Fruit fly (Drosophila melanogaster) whole organism, embryonic: Measurements from ENCODE around the gene stet.

Experiments
- Abd-B ChIP-seq: fragments of 200-800 bp; sonication (Bioruptor generic); optimal IDR thresholded peaks from 2 replicates; lab custom pipeline; 2018; ENCODE audit warnings: missing biosample characterization, mild to moderate bottlenecking, missing genetic modification characterization, moderate library complexity
- BEAF-32 ChIP-seq: fragments of 200-800 bp; sonication (Bioruptor generic); optimal IDR thresholded peaks from 3 replicates; lab custom pipeline; 2017; ENCODE audit warnings: missing biosample characterization, missing genetic modification characterization, mild to moderate bottlenecking, moderate library complexity, missing genetic modification reagents
- Bdp1 ChIP-seq: fragments of 200-800 bp; sonication (Bioruptor generic); optimal IDR thresholded peaks from 3 replicates; lab custom pipeline; 2016; ENCODE audit warnings: missing biosample characterization, missing genetic modification characterization
- CG11093 ChIP-seq: fragments of 200-800 bp; sonication (Bioruptor generic); IDR thresholded peaks from 3 replicates; pipeline ENCODE4 v1.3.6; 2022; ENCODE audit warnings: missing biosample characterization, missing genetic modification characterization
- CG11723 ChIP-seq: fragments of 200-800 bp; sonication (Bioruptor generic); optimal IDR thresholded peaks from 2 replicates; lab custom pipeline; 2017; ENCODE audit warnings: missing biosample characterization, mild to moderate bottlenecking, missing genetic modification characterization
- CG12155 ChIP-seq: fragments of 200-800 bp; sonication (Bioruptor generic); optimal IDR thresholded peaks from 3 replicates; lab custom pipeline; 2016; ENCODE audit warnings: missing biosample characterization, missing genetic modification characterization
- CG12299 ChIP-seq: fragments of 200-800 bp; sonication (Bioruptor generic); optimal IDR thresholded peaks from 2 replicates; lab custom pipeline; 2018; ENCODE audit warnings: missing biosample characterization, mild to moderate bottlenecking, missing genetic modification characterization
- CG13624 ChIP-seq: fragments of 200-800 bp; sonication (Bioruptor generic); optimal IDR thresholded peaks from 2 replicates; lab custom pipeline; 2016; ENCODE audit warnings: missing biosample characterization, missing genetic modification characterization
- CG17568 ChIP-seq: fragments of 200-800 bp; sonication (Bioruptor generic); optimal IDR thresholded peaks from 2 replicates; lab custom pipeline; 2018; ENCODE audit warnings: missing biosample characterization, mild to moderate bottlenecking, missing genetic modification characterization, moderate library complexity
- CG18599 ChIP-seq: fragments of 200-800 bp; sonication (Bioruptor generic); optimal IDR thresholded peaks from 3 replicates; lab custom pipeline; 2017; ENCODE audit warnings: missing biosample characterization, missing genetic modification characterization, mild to moderate bottlenecking, moderate library complexity, missing genetic modification reagents
- CG18764 ChIP-seq: fragments of 200-800 bp; sonication (Bioruptor generic); optimal IDR thresholded peaks from 3 replicates; lab custom pipeline; 2016; ENCODE audit warnings: missing biosample characterization, missing genetic modification characterization
- CG2712 ChIP-seq: fragments of 200-800 bp; optimal IDR thresholded peaks from 3 replicates; lab custom pipeline; 2019; ENCODE audit warnings: missing biosample characterization, mild to moderate bottlenecking, missing genetic modification characterization, moderate library complexity
- CG43689 ChIP-seq: fragments of 200-800 bp; sonication (Bioruptor generic); IDR thresholded peaks from 2 replicates; pipeline ENCODE4 v1.3.6; 2022; ENCODE audit warnings: missing biosample characterization, missing genetic modification characterization
- CG6683 ChIP-seq: fragments of 200-800 bp; sonication (Bioruptor generic); optimal IDR thresholded peaks from 2 replicates; lab custom pipeline; 2017; ENCODE audit warnings: missing biosample characterization, mild to moderate bottlenecking, missing genetic modification characterization, missing genetic modification reagents
- CG6765 ChIP-seq: fragments of 200-800 bp; sonication (Bioruptor generic); optimal IDR thresholded peaks from 3 replicates; lab custom pipeline; 2017; ENCODE audit warnings: missing biosample characterization, mild to moderate bottlenecking, missing genetic modification characterization
- CG7786 ChIP-seq: fragments of 200-800 bp; sonication (Bioruptor generic); optimal IDR thresholded peaks from 2 replicates; lab custom pipeline; 2016; ENCODE audit warnings: missing biosample characterization, missing genetic modification characterization
- CG7928 ChIP-seq: fragments of 200-800 bp; sonication (Bioruptor generic); optimal IDR thresholded peaks from 2 replicates; lab custom pipeline; 2017; ENCODE audit warnings: missing biosample characterization, mild to moderate bottlenecking, missing genetic modification characterization
- Dad ChIP-seq: fragments of 200-800 bp; sonication (Bioruptor generic); optimal IDR thresholded peaks from 3 replicates; lab custom pipeline; 2016; ENCODE audit warnings: missing biosample characterization, missing genetic modification characterization
- Dfd ChIP-seq, 2 experiments: fragments of >200 bp; optimal IDR thresholded peaks; 2 replicates each; lab custom pipeline; 2017; ENCODE audit warnings: missing biosample characterization in 2 of 2, missing genetic modification characterization in 2 of 2
- Dip3 ChIP-seq: fragments of 200-800 bp; sonication (Bioruptor generic); optimal IDR thresholded peaks from 3 replicates; lab custom pipeline; 2016; ENCODE audit warnings: missing biosample characterization, missing genetic modification characterization
- E2f1 ChIP-seq: fragments of 200-800 bp; sonication (Bioruptor generic); IDR thresholded peaks from 2 replicates; pipeline ENCODE4 v1.3.6; 2022; ENCODE audit warnings: missing biosample characterization, missing genetic modification characterization
- Fer2 ChIP-seq: fragments of 200-800 bp; sonication (Bioruptor generic); optimal IDR thresholded peaks from 2 replicates; lab custom pipeline; 2018; ENCODE audit warnings: missing biosample characterization, mild to moderate bottlenecking, missing genetic modification characterization, moderate library complexity
- Fer3 ChIP-seq: fragments of 200-800 bp; sonication (Bioruptor generic); optimal IDR thresholded peaks from 2 replicates; lab custom pipeline; 2018; ENCODE audit warnings: missing biosample characterization, mild to moderate bottlenecking, missing genetic modification characterization, moderate library complexity
- Gug ChIP-seq: fragments of 200-800 bp; sonication (Bioruptor generic); IDR thresholded peaks from 4 replicates; pipeline ENCODE4 v1.3.6; 2022; ENCODE audit warnings: missing biosample characterization, missing genetic modification characterization
- HLH3B ChIP-seq: fragments of 200-800 bp; sonication (Bioruptor generic); IDR thresholded peaks from 2 replicates; pipeline ENCODE4 v1.3.6; 2022; ENCODE audit warnings: missing biosample characterization, missing genetic modification characterization
- Hmx ChIP-seq: fragments of 200-800 bp; sonication (Bioruptor generic); optimal IDR thresholded peaks from 2 replicates; lab custom pipeline; 2016; ENCODE audit warnings: missing biosample characterization, missing genetic modification characterization
- Meics ChIP-seq: fragments of 200-800 bp; sonication (Bioruptor generic); optimal IDR thresholded peaks from 2 replicates; lab custom pipeline; 2017; ENCODE audit warnings: missing biosample characterization, mild to moderate bottlenecking, missing genetic modification characterization
- Nf-YA ChIP-seq: fragments of 200-800 bp; sonication (Bioruptor generic); IDR thresholded peaks from 2 replicates; pipeline ENCODE4 v1.3.6; 2022; ENCODE audit warnings: missing biosample characterization, missing genetic modification characterization
- PHDP ChIP-seq: fragments of 200-800 bp; sonication (Bioruptor generic); optimal IDR thresholded peaks from 3 replicates; lab custom pipeline; 2018; ENCODE audit warnings: missing biosample characterization, mild to moderate bottlenecking, missing genetic modification characterization, moderate library complexity
- Rx ChIP-seq: fragments of 200-800 bp; sonication (Bioruptor generic); IDR thresholded peaks from 2 replicates; pipeline ENCODE4 v1.3.6; 2022; ENCODE audit warnings: missing biosample characterization, missing genetic modification characterization
- Six4 ChIP-seq: fragments of 200-800 bp; sonication (Bioruptor generic); optimal IDR thresholded peaks from 2 replicates; lab custom pipeline; 2016; ENCODE audit warnings: missing biosample characterization, missing genetic modification characterization
- Spps ChIP-seq: fragments of 200-800 bp; sonication (Bioruptor generic); optimal IDR thresholded peaks from 2 replicates; lab custom pipeline; 2018; ENCODE audit warnings: missing biosample characterization, mild to moderate bottlenecking, missing genetic modification characterization
- bcd ChIP-seq: fragments of 200-800 bp; sonication (Bioruptor generic); optimal IDR thresholded peaks from 2 replicates; lab custom pipeline; 2017; ENCODE audit warnings: missing biosample characterization, mild to moderate bottlenecking, missing genetic modification characterization
- cad ChIP-seq: fragments of >200 bp; optimal IDR thresholded peaks from 2 replicates; lab custom pipeline; 2017; ENCODE audit warnings: missing biosample characterization, missing genetic modification characterization
- cwo ChIP-seq: fragments of 200-800 bp; sonication (Bioruptor generic); optimal IDR thresholded peaks from 3 replicates; lab custom pipeline; 2017; ENCODE audit warnings: missing biosample characterization, missing genetic modification characterization, mild to moderate bottlenecking, moderate library complexity, missing genetic modification reagents
- gce ChIP-seq: fragments of 200-800 bp; sonication (Bioruptor generic); IDR thresholded peaks from 3 replicates; pipeline ENCODE4 v1.3.6; 2022; ENCODE audit warnings: missing biosample characterization, missing genetic modification characterization
- gcm ChIP-seq: fragments of 200-800 bp; sonication (Bioruptor generic); optimal IDR thresholded peaks from 2 replicates; lab custom pipeline; 2019; ENCODE audit warnings: missing biosample characterization, mild to moderate bottlenecking, missing genetic modification characterization, moderate library complexity
- gcm2 ChIP-seq: fragments of 200-800 bp; sonication (Bioruptor generic); optimal IDR thresholded peaks from 2 replicates; lab custom pipeline; 2016; ENCODE audit warnings: missing biosample characterization, missing genetic modification characterization
- kni ChIP-seq: fragments of 200-800 bp; sonication (Bioruptor generic); optimal IDR thresholded peaks from 3 replicates; lab custom pipeline; 2017; ENCODE audit warnings: mild to moderate bottlenecking, missing biosample characterization, missing genetic modification reagents, missing genetic modification characterization
- lola ChIP-seq, 3 experiments: fragments of >200 bp in 2 of 3; fragments of 200-800 bp in 1 of 3; sonication (Bioruptor generic) in 1 of 3; optimal IDR thresholded peaks; 2 replicates each; lab custom pipeline; 2017 to 2019; ENCODE audit warnings: missing biosample characterization in 3 of 3, missing genetic modification characterization in 3 of 3, mild to moderate bottlenecking in 1 of 3, moderate library complexity in 1 of 3
- maf-S ChIP-seq: fragments of 200-800 bp; sonication (Bioruptor generic); optimal IDR thresholded peaks from 2 replicates; lab custom pipeline; 2016; ENCODE audit warnings: missing biosample characterization, missing genetic modification characterization
- pros ChIP-seq: fragments of 200-800 bp; sonication (Bioruptor generic); optimal IDR thresholded peaks from 3 replicates; lab custom pipeline; 2019; ENCODE audit warnings: missing biosample characterization, mild to moderate bottlenecking, missing genetic modification characterization, moderate library complexity
- rib ChIP-seq: fragments of 200-800 bp; sonication (Bioruptor generic); IDR thresholded peaks from 2 replicates; pipeline ENCODE4 v1.3.6; 2022; ENCODE audit warnings: missing biosample characterization, missing genetic modification characterization
- salm ChIP-seq: fragments of 200-800 bp; sonication (Bioruptor generic); optimal IDR thresholded peaks from 2 replicates; lab custom pipeline; 2018; ENCODE audit warnings: missing biosample characterization, mild to moderate bottlenecking, missing genetic modification characterization
- sens-2 ChIP-seq: fragments of 200-800 bp; sonication (Bioruptor generic); IDR thresholded peaks from 2 replicates; pipeline ENCODE4 v1.3.6; 2022; ENCODE audit warnings: missing biosample characterization, missing genetic modification characterization
- seq ChIP-seq: fragments of 200-800 bp; sonication (Bioruptor generic); IDR thresholded peaks from 2 replicates; pipeline ENCODE4 v1.3.6; 2022; ENCODE audit warnings: missing biosample characterization, missing genetic modification characterization
- shn ChIP-seq: fragments of 200-800 bp; sonication (Bioruptor generic); optimal IDR thresholded peaks from 3 replicates; lab custom pipeline; 2016; ENCODE audit warnings: missing biosample characterization, missing genetic modification characterization
- sna ChIP-seq: fragments of 200-800 bp; sonication (Bioruptor generic); IDR thresholded peaks from 2 replicates; pipeline ENCODE4 v1.3.6; 2022; ENCODE audit warnings: missing biosample characterization, missing genetic modification characterization; ENCODE audit not compliant: partially characterized antibody
- twi ChIP-seq: fragments of 200-800 bp; optimal IDR thresholded peaks from 2 replicates; lab custom pipeline; 2019; ENCODE audit warnings: missing biosample characterization, mild to moderate bottlenecking, missing genetic modification characterization, moderate library complexity
- unc-4 ChIP-seq: fragments of 200-800 bp; sonication (Bioruptor generic); IDR thresholded peaks from 2 replicates; pipeline ENCODE4 v1.3.6; 2022; ENCODE audit warnings: missing biosample characterization, missing genetic modification characterization; ENCODE audit not compliant: partially characterized antibody
- zfh1 ChIP-seq: fragments of 200-800 bp; sonication (Bioruptor generic); IDR thresholded peaks from 3 replicates; pipeline ENCODE4 v1.3.6; 2022; ENCODE audit warnings: missing biosample characterization, missing genetic modification characterization

stet gene

DNA sequence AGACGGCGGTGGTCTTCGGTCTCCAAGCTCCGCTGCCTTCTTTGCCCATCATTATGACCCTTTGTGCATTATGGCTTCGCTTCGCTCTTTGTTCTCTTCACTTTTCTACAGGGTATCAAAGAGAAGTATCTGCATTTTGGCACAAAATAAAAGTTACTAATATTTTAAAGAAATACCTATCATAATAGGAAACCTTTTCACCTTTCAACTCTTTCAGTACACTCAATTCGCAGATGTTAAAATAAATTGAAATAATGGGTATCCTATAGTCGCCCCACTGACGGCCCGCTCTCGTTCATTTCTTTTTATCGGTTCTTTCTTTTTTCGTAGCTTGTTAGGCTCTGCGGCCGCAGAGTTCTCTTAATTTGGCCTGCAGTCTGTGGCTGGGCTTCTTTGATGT lies 46.4 kb downstream of the stet start (continued):
- TF ChIP-seq CG11723 (peak; percentile 68), zfh1 (GFP tag; lab: Robert Waterston, UW) (peak; percentile 98), BEAF-32 (no peak), Dip3 (GFP tag; lab: Kevin White, UChicago) (no peak), Six4 (GFP tag; lab: Kevin White, UChicago) (peak; percentile 89), CG6765 (GFP tag; lab: Kevin White, UChicago) (no peak), Hmx (GFP tag; lab: Kevin White, UChicago) (peak; percentile 35), sens-2 (GFP tag; lab: Robert Waterston, UW) (peak; percentile 86), kni (GFP tag; lab: Kevin White, UChicago) (peak; percentile 67), sna (GFP tag; lab: Robert Waterston, UW) (no peak), CG6683 (GFP tag; lab: Kevin White, UChicago) (no peak), Fer2 (peak; percentile 5), E2f1 (GFP tag; lab: Robert Waterston, UW) (peak; percentile 77), Meics (GFP tag; lab: Kevin White, UChicago) (no peak), CG18764 (peak; percentile 63), cwo (GFP tag; lab: Kevin White, UChicago) (no peak), HLH3B (GFP tag; lab: Robert Waterston, UW) (peak; percentile 85), seq (GFP tag; lab: Robert Waterston, UW) (peak; percentile 54; the same call in 1 of the 2 replicates), Spps (tag; lab: Kevin White, UChicago) (peak; percentile 95), shn (GFP tag; lab: Kevin White, UChicago) (no peak), Fer3 (peak; percentile 56), gcm2 (GFP tag; lab: Kevin White, UChicago) (peak; percentile 31), CG17568 (GFP tag; lab: Kevin White, UChicago) (peak; percentile 75), maf-S (no peak), rib (GFP tag; lab: Robert Waterston, UW) (no peak), lola (GFP tag; optimal IDR thresholded peaks at IDR 0.05; lab: Kevin White, UChicago) (peak in 1 of 3 experiments; percentile 97), Gug (GFP tag; lab: Robert Waterston, UW) (peak; percentile 77; the same call in 2 of the 4 replicates), CG12155 (GFP tag; lab: Kevin White, UChicago) (peak; percentile 64), CG2712 (tag; lab: Kevin White, UChicago) (peak; percentile 97), CG7928 (no peak), bcd (GFP tag; lab: Kevin White, UChicago) (peak; percentile 79), Abd-B (GFP tag; lab: Kevin White, UChicago) (peak; percentile 86), CG7786 (GFP tag; lab: Kevin White, UChicago) (peak; percentile 60), unc-4 (GFP tag; lab: Robert Waterston, UW) (no peak), gce (peak; percentile 88), twi (tag; lab: Kevin White, UChicago) (peak; percentile 93), pros (GFP tag; lab: Kevin White, UChicago) (peak; percentile 42), CG12299 (tag; lab: Kevin White, UChicago) (peak; percentile 81), PHDP (tag; lab: Kevin White, UChicago) (peak; percentile 85), Dfd (GFP tag; optimal IDR thresholded peaks at IDR 0.05; lab: Kevin White, UChicago) (no peak), CG11093 (GFP tag; lab: Robert Waterston, UW) (peak; percentile 88), Nf-YA (GFP tag; lab: Robert Waterston, UW) (peak; percentile 70), CG43689 (no peak), gcm (peak; percentile 80), Rx (peak; percentile 72), Dad (peak; percentile 61), cad (GFP tag; lab: Kevin White, UChicago) (no peak), Bdp1 (GFP tag; lab: Kevin White, UChicago) (peak; percentile 60), salm (peak; percentile 77), CG13624 (GFP tag; lab: Kevin White, UChicago) (no peak), CG18599 (peak; percentile 45)
